Fruit fly (Drosophila melanogaster) whole organism, embryonic: ENCODE measurements around the gene CG33325.

Source experiments
- B-H1 ChIP-seq: fragments of 200-800 bp; sonication (Bioruptor generic); IDR thresholded peaks from 3 replicates; pipeline ENCODE4 v1.3.6; 2022; ENCODE audit warnings: missing biosample characterization, missing genetic modification characterization
- B-H2 ChIP-seq: fragments of 200-800 bp; sonication (Bioruptor generic); optimal IDR thresholded peaks from 2 replicates; lab custom pipeline; 2018; ENCODE audit warnings: missing biosample characterization, mild to moderate bottlenecking, missing genetic modification characterization
- CG10462 ChIP-seq: fragments of 200-800 bp; sonication (Bioruptor generic); optimal IDR thresholded peaks from 2 replicates; lab custom pipeline; 2016; ENCODE audit warnings: missing biosample characterization, missing genetic modification characterization
- CG10959 ChIP-seq: fragments of 200-800 bp; sonication (Bioruptor generic); IDR thresholded peaks from 2 replicates; pipeline ENCODE4 v1.3.6; 2022; ENCODE audit warnings: missing biosample characterization, missing genetic modification characterization
- CG11398 ChIP-seq: fragments of 200-800 bp; sonication (Bioruptor generic); optimal IDR thresholded peaks from 2 replicates; lab custom pipeline; 2016; ENCODE audit warnings: missing biosample characterization, missing genetic modification characterization
- CG16815 ChIP-seq: fragments of 200-800 bp; sonication (Bioruptor generic); optimal IDR thresholded peaks from 3 replicates; lab custom pipeline; 2017; ENCODE audit warnings: missing biosample characterization, mild to moderate bottlenecking, missing genetic modification characterization
- CG17612 ChIP-seq: fragments of 200-800 bp; sonication (Bioruptor generic); IDR thresholded peaks from 2 replicates; pipeline ENCODE4 v1.3.6; 2022; ENCODE audit warnings: missing biosample characterization, missing genetic modification characterization
- CG17912 ChIP-seq: fragments of 200-800 bp; sonication (Bioruptor generic); optimal IDR thresholded peaks from 2 replicates; lab custom pipeline; 2018; ENCODE audit warnings: missing biosample characterization, mild to moderate bottlenecking, missing genetic modification characterization
- CG18599 ChIP-seq: fragments of 200-800 bp; sonication (Bioruptor generic); optimal IDR thresholded peaks from 3 replicates; lab custom pipeline; 2017; ENCODE audit warnings: missing biosample characterization, missing genetic modification characterization, mild to moderate bottlenecking, moderate library complexity, missing genetic modification reagents
- CG3065 ChIP-seq: fragments of 200-800 bp; sonication (Bioruptor generic); optimal IDR thresholded peaks from 2 replicates; lab custom pipeline; 2016; ENCODE audit warnings: missing biosample characterization, missing genetic modification characterization
- CG34224 ChIP-seq: fragments of 200-800 bp; sonication (Bioruptor generic); IDR thresholded peaks from 3 replicates; pipeline ENCODE4 v1.3.6; 2022; ENCODE audit warnings: missing biosample characterization, missing genetic modification characterization; ENCODE audit not compliant: partially characterized antibody
- CG4282 ChIP-seq: fragments of 200-800 bp; sonication (Bioruptor generic); optimal IDR thresholded peaks from 2 replicates; lab custom pipeline; 2016; ENCODE audit warnings: missing biosample characterization, missing genetic modification characterization
- CG4424 ChIP-seq: fragments of 200-800 bp; sonication (Bioruptor generic); optimal IDR thresholded peaks from 3 replicates; lab custom pipeline; 2016; ENCODE audit warnings: missing biosample characterization, missing genetic modification characterization
- CG8388 ChIP-seq: fragments of 200-800 bp; sonication (Bioruptor generic); optimal IDR thresholded peaks from 2 replicates; lab custom pipeline; 2019; ENCODE audit warnings: missing biosample characterization, mild to moderate bottlenecking, missing genetic modification characterization, moderate library complexity
- CG8944 ChIP-seq: fragments of 200-800 bp; sonication (Bioruptor generic); optimal IDR thresholded peaks from 3 replicates; lab custom pipeline; 2016; ENCODE audit warnings: missing biosample characterization, missing genetic modification characterization
- CkIIα-i1 ChIP-seq: fragments of 200-800 bp; sonication (Bioruptor generic); IDR thresholded peaks from 2 replicates; pipeline ENCODE4 v1.3.6; 2022; ENCODE audit warnings: missing biosample characterization, missing genetic modification characterization
- Dfd ChIP-seq, 2 experiments: fragments of >200 bp; optimal IDR thresholded peaks; 2 replicates each; lab custom pipeline; 2017; ENCODE audit warnings: missing biosample characterization in 2 of 2, missing genetic modification characterization in 2 of 2
- Dref ChIP-seq: fragments of 200-800 bp; sonication (Bioruptor generic); IDR thresholded peaks from 2 replicates; pipeline ENCODE4 v1.3.6; 2022; ENCODE audit warnings: missing biosample characterization, missing genetic modification characterization
- Fer2 ChIP-seq: fragments of 200-800 bp; sonication (Bioruptor generic); optimal IDR thresholded peaks from 2 replicates; lab custom pipeline; 2018; ENCODE audit warnings: missing biosample characterization, mild to moderate bottlenecking, missing genetic modification characterization, moderate library complexity
- HLH3B ChIP-seq: fragments of 200-800 bp; sonication (Bioruptor generic); IDR thresholded peaks from 2 replicates; pipeline ENCODE4 v1.3.6; 2022; ENCODE audit warnings: missing biosample characterization, missing genetic modification characterization
- HLHmδ ChIP-seq: fragments of 200-800 bp; sonication (Bioruptor generic); optimal IDR thresholded peaks from 2 replicates; lab custom pipeline; 2018; ENCODE audit warnings: missing biosample characterization, mild to moderate bottlenecking, missing genetic modification characterization, moderate library complexity
- Hey ChIP-seq: fragments of 200-800 bp; sonication (Bioruptor generic); optimal IDR thresholded peaks from 3 replicates; lab custom pipeline; 2018; ENCODE audit warnings: missing biosample characterization, mild to moderate bottlenecking, missing genetic modification characterization
- HmgZ ChIP-seq: fragments of 200-800 bp; sonication (Bioruptor generic); optimal IDR thresholded peaks from 2 replicates; lab custom pipeline; 2018; ENCODE audit warnings: missing biosample characterization, mild to moderate bottlenecking, missing genetic modification characterization
- Hmr ChIP-seq: fragments of 200-800 bp; sonication (Bioruptor generic); optimal IDR thresholded peaks from 3 replicates; lab custom pipeline; 2017; ENCODE audit warnings: mild to moderate bottlenecking, missing biosample characterization, missing genetic modification reagents, missing genetic modification characterization
- Lim3 ChIP-seq: fragments of 200-800 bp; sonication (Bioruptor generic); IDR thresholded peaks from 2 replicates; pipeline ENCODE4 v1.3.6; 2022; ENCODE audit warnings: missing biosample characterization, missing genetic modification characterization
- Lpt ChIP-seq: fragments of >200 bp; optimal IDR thresholded peaks from 2 replicates; lab custom pipeline; 2018; ENCODE audit warnings: missing biosample characterization, missing genetic modification characterization
- MTF-1 ChIP-seq: fragments of 200-800 bp; sonication (Bioruptor generic); optimal IDR thresholded peaks from 2 replicates; lab custom pipeline; 2018; ENCODE audit warnings: missing biosample characterization, mild to moderate bottlenecking, missing genetic modification characterization, borderline replicate concordance
- NC2α ChIP-seq: fragments of 200-800 bp; sonication (Bioruptor generic); optimal IDR thresholded peaks from 2 replicates; lab custom pipeline; 2016; ENCODE audit warnings: missing biosample characterization, missing genetic modification characterization
- Nf-YA ChIP-seq: fragments of 200-800 bp; sonication (Bioruptor generic); IDR thresholded peaks from 2 replicates; pipeline ENCODE4 v1.3.6; 2022; ENCODE audit warnings: missing biosample characterization, missing genetic modification characterization
- Optix ChIP-seq: fragments of 200-800 bp; sonication (Bioruptor generic); IDR thresholded peaks from 3 replicates; pipeline ENCODE4 v1.3.6; 2022; ENCODE audit warnings: missing biosample characterization, missing genetic modification characterization
- Scr ChIP-seq: fragments of 200-800 bp; sonication (Bioruptor generic); IDR thresholded peaks from 2 replicates; pipeline ENCODE4 v1.3.6; 2022; ENCODE audit warnings: missing biosample characterization, missing genetic modification characterization; ENCODE audit not compliant: partially characterized antibody
- Side ChIP-seq: fragments of 200-800 bp; sonication (Bioruptor generic); optimal IDR thresholded peaks from 2 replicates; lab custom pipeline; 2016; ENCODE audit warnings: missing biosample characterization, missing genetic modification characterization
- TFAM ChIP-seq: fragments of 200-800 bp; sonication (Bioruptor generic); optimal IDR thresholded peaks from 2 replicates; lab custom pipeline; 2017; ENCODE audit warnings: missing biosample characterization, missing genetic modification characterization, inconsistent platforms
- Taf1 ChIP-seq: fragments of 200-800 bp; sonication (Bioruptor generic); IDR thresholded peaks from 2 replicates; pipeline ENCODE4 v1.3.6; 2022; ENCODE audit warnings: missing biosample characterization, missing genetic modification characterization
- Xbp1 ChIP-seq: fragments of 200-800 bp; sonication (Bioruptor generic); optimal IDR thresholded peaks from 3 replicates; lab custom pipeline; 2016; ENCODE audit warnings: missing biosample characterization, mild to moderate bottlenecking, missing genetic modification characterization
- ab ChIP-seq: fragments of 200-800 bp; sonication (Bioruptor generic); optimal IDR thresholded peaks from 2 replicates; lab custom pipeline; 2016; ENCODE audit warnings: missing biosample characterization, missing genetic modification characterization
- al ChIP-seq: fragments of 200-800 bp; sonication (Bioruptor generic); IDR thresholded peaks from 2 replicates; pipeline ENCODE4 v1.3.6; 2022; ENCODE audit warnings: missing biosample characterization, missing genetic modification characterization
- dpn ChIP-seq, 2 experiments: fragments of 200-800 bp; sonication (Bioruptor generic); optimal IDR thresholded peaks; 3 replicates each; lab custom pipeline; 2016; ENCODE audit warnings: missing biosample characterization in 2 of 2, missing genetic modification characterization in 2 of 2
- esg ChIP-seq: fragments of 200-800 bp; sonication (Bioruptor generic); conservative IDR thresholded peaks from 2 replicates; pipeline ENCODE4 v1.3.6; 2022; ENCODE audit warnings: missing biosample characterization, missing genetic modification characterization
- fru ChIP-seq: fragments of >200 bp; optimal IDR thresholded peaks from 2 replicates; lab custom pipeline; 2017
- gsb-n ChIP-seq: fragments of 200-800 bp; sonication (Bioruptor generic); optimal IDR thresholded peaks from 3 replicates; lab custom pipeline; 2018; ENCODE audit warnings: missing biosample characterization, mild to moderate bottlenecking, missing genetic modification characterization
- hkb ChIP-seq, 2 experiments: fragments of 200-800 bp in 1 of 2; fragments of >200 bp in 1 of 2; sonication (Bioruptor generic) in 1 of 2; IDR thresholded peaks in 1 of 2; optimal IDR thresholded peaks in 1 of 2; 2 replicates each; pipeline versions ENCODE4 v1.3.6 to Lab custom; 2017 to 2022; ENCODE audit warnings: missing biosample characterization in 1 of 2, missing genetic modification characterization in 1 of 2
- kah ChIP-seq: fragments of 200-800 bp; sonication (Bioruptor generic); optimal IDR thresholded peaks from 2 replicates; lab custom pipeline; 2018; ENCODE audit warnings: missing biosample characterization, mild to moderate bottlenecking, missing genetic modification characterization
- lov ChIP-seq, 2 experiments: fragments of 200-800 bp in 1 of 2; fragments of >200 bp in 1 of 2; sonication (Bioruptor generic) in 1 of 2; IDR thresholded peaks in 1 of 2; optimal IDR thresholded peaks in 1 of 2; 2 replicates in 1 of 2; 3 replicates in 1 of 2; pipeline versions ENCODE4 v1.3.6 to Lab custom; 2017 to 2022; ENCODE audit warnings: missing biosample characterization in 1 of 2, missing genetic modification characterization in 1 of 2
- otp ChIP-seq: fragments of 200-800 bp; sonication (Bioruptor generic); IDR thresholded peaks from 3 replicates; pipeline ENCODE4, ENCODE4 v1.3.6; 2022; ENCODE audit warnings: missing biosample characterization, missing genetic modification characterization
- pb ChIP-seq: fragments of 200-800 bp; sonication (Bioruptor generic); optimal IDR thresholded peaks from 3 replicates; lab custom pipeline; 2016; ENCODE audit warnings: missing biosample characterization, missing genetic modification characterization
- pnt ChIP-seq: fragments of 200-800 bp; sonication (Bioruptor generic); optimal IDR thresholded peaks from 3 replicates; lab custom pipeline; 2016; ENCODE audit warnings: missing biosample characterization, missing genetic modification characterization
- pzg ChIP-seq: fragments of 200-800 bp; sonication (Bioruptor generic); optimal IDR thresholded peaks from 3 replicates; lab custom pipeline; 2018; ENCODE audit warnings: missing biosample characterization, mild to moderate bottlenecking, missing genetic modification characterization, moderate library complexity
- row ChIP-seq: fragments of 200-800 bp; sonication (Bioruptor generic); IDR thresholded peaks from 3 replicates; pipeline ENCODE4 v1.3.6; 2022; ENCODE audit warnings: missing biosample characterization, missing genetic modification characterization
- slou ChIP-seq: fragments of 200-800 bp; sonication (Bioruptor generic); optimal IDR thresholded peaks from 3 replicates; lab custom pipeline; 2016; ENCODE audit warnings: missing biosample characterization, missing genetic modification characterization
- zen2 ChIP-seq: fragments of 200-800 bp; sonication (Bioruptor generic); IDR thresholded peaks from 3 replicates; pipeline ENCODE4 v1.3.6; 2022; ENCODE audit warnings: missing biosample characterization, missing genetic modification characterization; ENCODE audit not compliant: partially characterized antibody

The CG33325 gene

DNA sequence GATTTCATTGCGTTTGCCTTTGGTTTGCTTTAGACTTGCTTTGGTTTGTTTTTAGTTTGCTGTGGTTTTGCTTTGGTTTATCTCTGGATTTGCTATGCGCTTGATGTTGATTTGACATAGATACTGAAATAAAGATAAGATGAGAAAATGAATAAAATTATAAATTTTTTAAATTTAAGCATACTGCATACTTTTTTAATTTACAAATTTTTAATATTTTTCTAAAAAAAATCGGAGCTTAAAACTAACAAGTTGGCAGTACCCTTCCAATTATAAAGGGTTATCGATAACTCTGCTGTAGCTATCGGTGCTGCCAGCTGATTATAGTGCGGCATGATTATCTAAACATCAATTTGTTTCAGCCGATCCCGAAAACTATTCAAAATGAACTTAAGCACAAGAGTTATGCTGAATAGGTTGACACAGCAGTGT is 6.0 kb downstream of the CG33325 start, which contains the start of gene mRpL19 (continued):
- TF ChIP-seq CG16815 (GFP tag; lab: Kevin White, UChicago) (no peak), CkIIα-i1 (GFP tag; lab: Robert Waterston, UW) (no peak), CG34224 (GFP tag; lab: Robert Waterston, UW) (peak; percentile 53; the same call in 2 of the 3 replicates), Lim3 (GFP tag; lab: Robert Waterston, UW) (no peak), slou (GFP tag; lab: Kevin White, UChicago) (no peak), NC2α (GFP tag; lab: Kevin White, UChicago) (no peak), Fer2 (tag; lab: Kevin White, UChicago) (peak; percentile 22), Hey (no peak), MTF-1 (no peak), HLH3B (GFP tag; lab: Robert Waterston, UW) (no peak), otp (GFP tag; lab: Robert Waterston, UW) (no peak), Dfd (GFP tag; optimal IDR thresholded peaks at IDR 0.05; lab: Kevin White, UChicago) (no peak), Dref (GFP tag; lab: Robert Waterston, UW) (peak; percentile 78), Side (GFP tag; lab: Kevin White, UChicago) (no peak), CG4282 (GFP tag; lab: Kevin White, UChicago) (no peak), CG10462 (no peak), CG17912 (no peak), fru (lab: Kevin White, UChicago) (no peak), CG4424 (GFP tag; lab: Kevin White, UChicago) (peak; percentile 41), Optix (GFP tag; lab: Robert Waterston, UW) (no peak), Taf1 (GFP tag; lab: Robert Waterston, UW) (no peak), row (GFP tag; lab: Robert Waterston, UW) (peak; percentile 73), lov (optimal IDR thresholded peaks at IDR 0.05; lab: Kevin White, UChicago) (no peak), lov (GFP tag; IDR thresholded peaks at IDR 0.05; lab: Robert Waterston, UW) (no peak), pb (GFP tag; lab: Kevin White, UChicago) (no peak), Scr (GFP tag; lab: Robert Waterston, UW) (peak; percentile 58), CG10959 (no peak), kah (no peak), gsb-n (peak; percentile 73), TFAM (no peak), CG11398 (GFP tag; lab: Kevin White, UChicago) (no peak), B-H1 (no peak), Xbp1 (GFP tag; lab: Kevin White, UChicago) (peak; percentile 2), Nf-YA (GFP tag; lab: Robert Waterston, UW) (no peak), CG17612 (no peak), dpn (GFP tag; optimal IDR thresholded peaks at IDR 0.05; lab: Kevin White, UChicago) (peak in 1 of 2 experiments; percentile 3), hkb (optimal IDR thresholded peaks at IDR 0.05; lab: Kevin White, UChicago) (no peak), hkb (GFP tag; IDR thresholded peaks at IDR 0.05; lab: Robert Waterston, UW) (peak; percentile 38; the same call in 1 of the 2 replicates), CG8944 (GFP tag; lab: Kevin White, UChicago) (no peak), CG3065 (GFP tag; lab: Kevin White, UChicago) (no peak), CG8388 (peak; percentile 42), pzg (GFP tag; lab: Kevin White, UChicago) (peak; percentile 48), Hmr (peak; percentile 10), HLHmδ (GFP tag; lab: Kevin White, UChicago) (no peak), al (GFP tag; lab: Robert Waterston, UW) (no peak), B-H2 (peak; percentile 56), Lpt (no peak), ab (no peak), zen2 (no peak; the same call in 2 of the 3 replicates), HmgZ (tag; lab: Kevin White, UChicago) (peak; percentile 17), pnt (no peak), CG18599 (GFP tag; lab: Kevin White, UChicago) (peak; percentile 71), esg (no peak)
